Worm (Caenorhabditis elegans) whole organism, L4 larva: ENCODE results near the gene mip-2.

Source experiments
- D1046.2 ChIP-seq: fragments of 200-800 bp; sonication (Bioruptor generic); IDR thresholded peaks from 2 replicates; pipeline ENCODE4 v1.3.6; 2022; ENCODE audit warnings: missing genetic modification characterization, missing compliant biosample characterization
- F10B5.3 ChIP-seq: sonication (generic microtip); optimal IDR thresholded peaks from 2 replicates; lab custom pipeline; 2016; ENCODE audit warnings: mild to moderate bottlenecking, missing genetic modification characterization, missing compliant biosample characterization
- F44E2.7 ChIP-seq: fragments of 200-800 bp; sonication (Bioruptor generic); IDR thresholded peaks from 2 replicates; pipeline ENCODE4 v2.1.2; 2022; ENCODE audit warnings: missing genetic modification characterization, missing compliant biosample characterization
- T20F7.1 ChIP-seq: fragments of 200-800 bp; sonication (Bioruptor generic); optimal IDR thresholded peaks from 2 replicates; lab custom pipeline; 2018; ENCODE audit warnings: mild to moderate bottlenecking, missing genetic modification characterization, missing compliant biosample characterization
- Y48G9A.11 ChIP-seq: fragments of 200-800 bp; sonication (Bioruptor generic); IDR thresholded peaks from 2 replicates; pipeline ENCODE4 v1.3.6; 2022; ENCODE audit warnings: missing genetic modification reagents, missing genetic modification characterization, missing compliant biosample characterization
- ZK337.2 ChIP-seq: fragments of 200-800 bp; sonication (Bioruptor generic); IDR thresholded peaks from 2 replicates; pipeline ENCODE4 v1.3.6; 2022; ENCODE audit warnings: missing genetic modification reagents, missing genetic modification characterization, missing compliant biosample characterization
- aha-1 ChIP-seq: fragments of 150-350 bp; peaks from one replicate; lab custom pipeline; 2014; ENCODE audit warnings: missing biosample characterization, missing genetic modification characterization
- ama-1 ChIP-seq: fragments of 150-350 bp; optimal IDR thresholded peaks from 2 replicates; lab custom pipeline; 2014; ENCODE audit warnings: inconsistent platforms, mixed read lengths
- attf-4 ChIP-seq: sonication (generic microtip); optimal IDR thresholded peaks from 3 replicates; lab custom pipeline; 2017; ENCODE audit warnings: missing biosample characterization, missing genetic modification characterization
- ceh-62 ChIP-seq: sonication (generic microtip); optimal IDR thresholded peaks from 2 replicates; lab custom pipeline; 2017; ENCODE audit warnings: missing biosample characterization, missing genetic modification characterization
- ceh-82 ChIP-seq: sonication (generic microtip); optimal IDR thresholded peaks from 2 replicates; lab custom pipeline; 2017; ENCODE audit warnings: missing biosample characterization, missing genetic modification characterization
- ces-1 ChIP-seq: fragments of 150-350 bp; sonication (generic microtip); optimal IDR thresholded peaks from 4 replicates; lab custom pipeline; 2014; ENCODE audit warnings: missing biosample characterization, missing genetic modification reagents, missing genetic modification characterization
- daf-12 ChIP-seq: fragments of 150-350 bp; optimal IDR thresholded peaks from 2 replicates; lab custom pipeline; 2014; ENCODE audit warnings: missing biosample characterization, missing genetic modification reagents, missing genetic modification characterization
- daf-16 ChIP-seq, 3 experiments: sonication (generic microtip); optimal IDR thresholded peaks; 2 replicates each; lab custom pipeline; 2016 to 2017; ENCODE audit warnings: missing genetic modification characterization in 3 of 3, missing genetic modification reagents in 3 of 3, mild to moderate bottlenecking in 2 of 3, missing compliant biosample characterization in 2 of 3, missing biosample characterization in 1 of 3, moderate library complexity in 1 of 3
- dmd-9 ChIP-seq: fragments of 200-800 bp; sonication (Bioruptor generic); IDR thresholded peaks from 2 replicates; pipeline ENCODE4 v1.3.6; 2022; ENCODE audit warnings: missing genetic modification reagents, missing genetic modification characterization, missing compliant biosample characterization
- duxl-1 ChIP-seq: sonication (generic microtip); optimal IDR thresholded peaks from 2 replicates; lab custom pipeline; 2016; ENCODE audit warnings: mild to moderate bottlenecking, missing genetic modification characterization, moderate library complexity, missing compliant biosample characterization; ENCODE audit not compliant: poor library complexity
- dve-1 ChIP-seq: sonication (generic microtip); optimal IDR thresholded peaks from 2 replicates; lab custom pipeline; 2017; ENCODE audit warnings: antibody characterized with exemption, mild to moderate bottlenecking, missing genetic modification characterization, missing compliant biosample characterization; ENCODE audit not compliant: insufficient read depth
- gei-8 ChIP-seq: fragments of 200-800 bp; sonication (Bioruptor generic); optimal IDR thresholded peaks from 2 replicates; lab custom pipeline; 2018; ENCODE audit warnings: mild to moderate bottlenecking, missing genetic modification characterization, missing compliant biosample characterization
- hlh-11 ChIP-seq: fragments of 200-800 bp; sonication (Bioruptor generic); optimal IDR thresholded peaks from 2 replicates; lab custom pipeline; 2018; ENCODE audit warnings: mild to moderate bottlenecking, missing genetic modification characterization, missing compliant biosample characterization
- hlh-30 ChIP-seq: sonication (generic microtip); optimal IDR thresholded peaks from 2 replicates; lab custom pipeline; 2017; ENCODE audit warnings: antibody characterized with exemption, mild to moderate bottlenecking, missing genetic modification characterization, missing compliant biosample characterization; ENCODE audit not compliant: insufficient read depth
- hmg-1.1 ChIP-seq: fragments of 200-800 bp; sonication (Bioruptor generic); IDR thresholded peaks from 2 replicates; pipeline ENCODE4 v1.3.6; 2022; ENCODE audit warnings: missing genetic modification reagents, missing genetic modification characterization, missing compliant biosample characterization
- jun-1 ChIP-seq: fragments of 150-350 bp; optimal IDR thresholded peaks from 2 replicates; lab custom pipeline; 2014; ENCODE audit warnings: missing biosample characterization, missing genetic modification reagents, missing genetic modification characterization
- lim-7 ChIP-seq: fragments of 200-800 bp; sonication (Bioruptor generic); IDR thresholded peaks from 2 replicates; pipeline ENCODE4 v1.3.6; 2022; ENCODE audit warnings: missing genetic modification characterization, missing compliant biosample characterization
- lin-1 ChIP-seq: fragments of 200-800 bp; sonication (Bioruptor generic); IDR thresholded peaks from 2 replicates; pipeline ENCODE4 v1.3.6; 2022; ENCODE audit warnings: missing genetic modification reagents, missing genetic modification characterization, missing compliant biosample characterization
- madf-5 ChIP-seq, 2 experiments: fragments of 200-800 bp; sonication (Bioruptor generic); IDR thresholded peaks; 2 replicates each; pipeline ENCODE4 v1.3.6; 2022; ENCODE audit warnings: missing compliant biosample characterization in 2 of 2, missing genetic modification characterization in 2 of 2
- mdt-29 ChIP-seq: fragments of 200-800 bp; sonication (Bioruptor generic); IDR thresholded peaks from 2 replicates; pipeline ENCODE4 v1.3.6; 2022; ENCODE audit warnings: missing genetic modification reagents, missing genetic modification characterization, missing compliant biosample characterization
- mes-2 ChIP-seq: sonication (generic microtip); optimal IDR thresholded peaks from 2 replicates; lab custom pipeline; 2016; ENCODE audit warnings: missing genotype, mild to moderate bottlenecking, missing genetic modification characterization, missing compliant biosample characterization; ENCODE audit not compliant: poor library complexity, severe bottlenecking
- mxl-3 ChIP-seq: fragments of 200-800 bp; sonication (Bioruptor generic); optimal IDR thresholded peaks from 2 replicates; lab custom pipeline; 2018; ENCODE audit warnings: mild to moderate bottlenecking, missing genetic modification characterization, missing compliant biosample characterization
- nhr-10 ChIP-seq: fragments of 150-350 bp; optimal IDR thresholded peaks from 2 replicates; lab custom pipeline; 2014; ENCODE audit warnings: missing biosample characterization, missing genetic modification characterization
- nhr-102 ChIP-seq: sonication (generic microtip); optimal IDR thresholded peaks from 2 replicates; lab custom pipeline; 2016; ENCODE audit warnings: mild to moderate bottlenecking, missing genetic modification characterization, moderate library complexity, missing compliant biosample characterization
- nhr-11 ChIP-seq: fragments of 150-350 bp; optimal IDR thresholded peaks from 2 replicates; lab custom pipeline; 2014; ENCODE audit warnings: missing biosample characterization, missing genetic modification characterization
- nhr-111 ChIP-seq: fragments of 200-800 bp; sonication (Bioruptor generic); optimal IDR thresholded peaks from 2 replicates; lab custom pipeline; 2018; ENCODE audit warnings: mild to moderate bottlenecking, missing genetic modification characterization, missing compliant biosample characterization
- nhr-28 ChIP-seq: fragments of 150-350 bp; optimal IDR thresholded peaks from 2 replicates; lab custom pipeline; 2014; ENCODE audit warnings: missing biosample characterization, missing genetic modification characterization
- nhr-76 ChIP-seq: fragments of 150-350 bp; optimal IDR thresholded peaks from 2 replicates; lab custom pipeline; 2014; ENCODE audit warnings: missing biosample characterization, missing genetic modification characterization
- nhr-77 ChIP-seq: fragments of 150-350 bp; optimal IDR thresholded peaks from 2 replicates; lab custom pipeline; 2014; ENCODE audit warnings: missing biosample characterization, missing genetic modification characterization
- rbr-2 ChIP-seq: sonication (generic microtip); optimal IDR thresholded peaks from 2 replicates; lab custom pipeline; 2016; ENCODE audit warnings: missing genotype, missing genetic modification characterization, missing compliant biosample characterization
- saeg-2 ChIP-seq: fragments of 200-800 bp; sonication (Bioruptor generic); IDR thresholded peaks from 2 replicates; pipeline ENCODE4 v1.3.6; 2022; ENCODE audit warnings: missing genetic modification reagents, missing genetic modification characterization, missing compliant biosample characterization
- sdz-12 ChIP-seq: fragments of 200-800 bp; sonication (Bioruptor generic); optimal IDR thresholded peaks from 2 replicates; lab custom pipeline; 2018; ENCODE audit warnings: mild to moderate bottlenecking, missing genetic modification characterization, missing compliant biosample characterization
- set-16 ChIP-seq: fragments of 200-800 bp; sonication (Bioruptor generic); IDR thresholded peaks from 2 replicates; pipeline ENCODE4 v1.3.6; 2022; ENCODE audit warnings: missing genetic modification reagents, missing genetic modification characterization, missing compliant biosample characterization
- spr-1 ChIP-seq: sonication (generic microtip); optimal IDR thresholded peaks from 2 replicates; lab custom pipeline; 2016; ENCODE audit warnings: mild to moderate bottlenecking, missing genetic modification characterization, missing compliant biosample characterization
- tag-97 ChIP-seq: fragments of 200-800 bp; sonication (Bioruptor generic); IDR thresholded peaks from 2 replicates; pipeline ENCODE4 v1.3.6; 2022; ENCODE audit warnings: missing genetic modification characterization, missing compliant biosample characterization
- unc-62 ChIP-seq, 3 experiments: fragments of 150-350 bp in 1 of 3; sonication (generic microtip); optimal IDR thresholded peaks in 2 of 3; peaks in 1 of 3; 1 replicate in 1 of 3; 2 replicates in 2 of 3; lab custom pipeline; 2014 to 2017; ENCODE audit warnings: missing biosample characterization in 3 of 3, missing genetic modification characterization in 3 of 3, missing genetic modification reagents in 3 of 3, missing genotype in 1 of 3
- zfp-3 ChIP-seq: fragments of 200-800 bp; sonication (Bioruptor generic); conservative IDR thresholded peaks from 2 replicates; pipeline ENCODE4 v1.3.6; 2022; ENCODE audit warnings: missing genetic modification reagents, missing genetic modification characterization, missing compliant biosample characterization

mip-2 gene

ce11 chrV:13653713-13654393 is 17.9 kb downstream of the mip-2 start, which contains the start of gene lpin-1 (continued):
- TF ChIP-seq mes-2 (tag; lab: Kevin White, UChicago): peak; percentile 6
- no peak for TF ChIP-seq ama-1 (lab: Kevin White, UChicago)
- TF ChIP-seq madf-5 (GFP tag; IDR thresholded peaks at IDR 0.05; lab: Robert Waterston, UW): no peak
- peak; percentile 11; the same call in 1 of the 2 replicates for TF ChIP-seq saeg-2
- TF ChIP-seq hlh-11: peak; percentile 85
- no peak for TF ChIP-seq F10B5.3 (tag; lab: Kevin White, UChicago)
- TF ChIP-seq nhr-28: peak; percentile 77
- TF ChIP-seq zfp-3: 0 out of 2 replicates have a peak, but pooled peaks have one; percentile 28
- no peak for TF ChIP-seq rbr-2 (tag; lab: Kevin White, UChicago)
- TF ChIP-seq F44E2.7 (GFP tag; lab: Robert Waterston, UW): no peak
- TF ChIP-seq dmd-9: no peak
- no peak for TF ChIP-seq tag-97 (GFP tag; lab: Robert Waterston, UW)
- TF ChIP-seq ceh-82 (tag; lab: Kevin White, UChicago): no peak
- no peak for TF ChIP-seq spr-1 (tag; lab: Kevin White, UChicago)
- TF ChIP-seq daf-16 (GFP tag; optimal IDR thresholded peaks at IDR 0.05; lab: Kevin White, UChicago): no peak
- peak; percentile 44 for TF ChIP-seq daf-16 (tag; optimal IDR thresholded peaks at IDR 0.05; lab: Kevin White, UChicago)
- TF ChIP-seq lim-7 (GFP tag; lab: Robert Waterston, UW): no peak
- no peak for TF ChIP-seq duxl-1 (tag; lab: Kevin White, UChicago)
- TF ChIP-seq D1046.2: no peak
- no peak for TF ChIP-seq Y48G9A.11
- TF ChIP-seq nhr-11 (tag; lab: Kevin White, UChicago): no peak
- TF ChIP-seq ces-1 (GFP tag; lab: Kevin White, UChicago): no peak
- TF ChIP-seq nhr-10 (tag; lab: Kevin White, UChicago): no peak
- peak; percentile 69 for TF ChIP-seq dve-1 (tag; lab: Kevin White, UChicago)

- TF ChIP-seq nhr-77 (tag; lab: Kevin White, UChicago) (peak; percentile 31), ama-1 (lab: Kevin White, UChicago) (no peak), nhr-28 (peak; percentile 64), lin-1 (no peak), T20F7.1 (GFP tag; lab: Kevin White, UChicago) (peak; percentile 47)
Observed at ce11 chrV:13652322-13652721, 19.4 kb downstream of the mip-2 start.

ce11 chrV:13650800-13651199 is 21.0 kb downstream of the mip-2 start:
- TF ChIP-seq sdz-12 (GFP tag; lab: Kevin White, UChicago): no peak
- TF ChIP-seq mxl-3 (GFP tag; lab: Kevin White, UChicago): no peak
- TF ChIP-seq zfp-3: 0 out of 2 replicates have a peak, but pooled peaks have one; percentile 10
- no peak for TF ChIP-seq mdt-29 (GFP tag; lab: Robert Waterston, UW)
- no peak for TF ChIP-seq nhr-76 (tag; lab: Kevin White, UChicago)
- TF ChIP-seq hmg-1.1: 0 out of 2 replicates have a peak, but pooled peaks have one; percentile 11
- TF ChIP-seq unc-62 (GFP tag; optimal IDR thresholded peaks at IDR 0.05 in 1 of 2; lab: Kevin White, UChicago): peak in 1 of 2 experiments; percentile 96
- no peak for TF ChIP-seq unc-62 (tag; optimal IDR thresholded peaks at IDR 0.05; lab: Kevin White, UChicago)

ce11 chrV:13649730-13650349 is 21.9 kb downstream of the mip-2 start, which contains the start of gene H37A05.4:
Gene H37A05.4 (minus strand): TSS chrV:13649780.
- TF ChIP-seq nhr-28 (peak; percentile 9), ZK337.2 (no peak), ceh-62 (no peak), duxl-1 (tag; lab: Kevin White, UChicago) (peak; percentile 84), lim-7 (GFP tag; lab: Robert Waterston, UW) (no peak), madf-5 (GFP tag; IDR thresholded peaks at IDR 0.05; lab: Robert Waterston, UW) (peak in 1 of 2 experiments; percentile 78; a peak in 1 of 4 replicates), ama-1 (lab: Kevin White, UChicago) (peak; percentile 68), attf-4 (no peak), hlh-30 (tag; lab: Kevin White, UChicago) (no peak), set-16 (GFP tag; lab: Robert Waterston, UW) (no peak), gei-8 (GFP tag; lab: Kevin White, UChicago) (peak; percentile 84), hmg-1.1 (peak; percentile 47; the same call in 1 of the 2 replicates), jun-1 (no peak), aha-1 (tag; lab: Kevin White, UChicago) (peak; percentile 70), nhr-111 (GFP tag; lab: Kevin White, UChicago) (no peak), daf-12 (tag; lab: Kevin White, UChicago) (no peak), nhr-102 (peak; percentile 88)
